Worm (Caenorhabditis elegans): Measurements from ENCODE around the gene T19H5.7.
"Not testable (repeated sequence)": the region's sequence is repeated elsewhere in the genome, so short reads cannot be mapped to it uniquely, and the experiment has no call there.

The T19H5.7 gene

DNA sequence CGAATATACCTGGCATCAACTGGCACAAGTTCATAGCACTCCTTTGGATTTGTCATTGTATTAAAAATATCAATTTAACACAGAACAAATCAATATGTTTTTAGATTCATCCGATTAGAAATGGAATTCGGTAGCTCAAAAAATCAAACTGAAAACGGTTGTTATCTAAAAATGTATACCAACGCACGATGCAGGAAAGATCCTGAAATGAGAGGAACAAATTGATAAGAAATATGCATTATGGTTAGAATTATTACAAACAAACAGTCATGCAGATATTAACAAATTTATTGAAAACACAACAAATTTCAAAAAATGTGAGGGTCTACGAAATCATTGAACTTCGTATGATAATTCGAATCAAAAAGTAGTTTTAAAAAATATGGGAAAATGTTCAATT lies 9.9 kb downstream of the T19H5.7 start, which contains the start of gene T19H5.6:
Gene T19H5.6 (minus strand): TSS at position 195 of the 400 bp plus-strand sequence.
- TF ChIP-seq D2030.7 (GFP tag; IDR thresholded peaks at IDR 0.05) (no peak), atf-7 (tag; optimal IDR thresholded peaks at IDR 0.05) (no peak), nfya-2 (GFP tag; IDR thresholded peaks at IDR 0.05) (no peak)

- TF ChIP-seq nhr-80 (tag; optimal IDR thresholded peaks at IDR 0.05): peak; percentile 85
- TF ChIP-seq madf-10 (tag; optimal IDR thresholded peaks at IDR 0.05): no peak
These were observed 11.5 kb downstream of the T19H5.7 start, which contains the start of gene chil-23 for ce11 chrII:9468414-9468813. chil-23 (minus strand) TSS chrII:9468611.

ce11 chrII:9466095-9466494 lies 13.8 kb downstream of the T19H5.7 start, which contains the start of gene chil-22:
chil-22 (minus strand) TSS chrII:9466195.
- TF ChIP-seq nfya-2 (GFP tag; IDR thresholded peaks at IDR 0.05) (no peak), nhr-179 (tag; optimal IDR thresholded peaks at IDR 0.05) (no peak), bed-1 (GFP tag; IDR thresholded peaks at IDR 0.05) (no peak), lin-54 (GFP tag; optimal IDR thresholded peaks at IDR 0.05) (no peak), snpc-1.1 (tag; optimal IDR thresholded peaks at IDR 0.05; ENCODE audit: insufficient read depth) (no peak), aptf-3 (GFP tag; IDR thresholded peaks at IDR 0.05) (no peak), hmg-20 (GFP tag; IDR thresholded peaks at IDR 0.05) (no peak), mes-4 (tag; optimal IDR thresholded peaks at IDR 0.05) (no peak), D2030.7 (GFP tag; IDR thresholded peaks at IDR 0.05) (no peak), egl-18 (GFP tag; IDR thresholded peaks at IDR 0.05) (no peak)

ce11 chrII:9461881-9462280 lies 18.0 kb downstream of the T19H5.7 start, which contains the start of gene chil-21:
chil-21 (minus strand) TSS chrII:9461981.
- TF ChIP-seq sdz-38 (tag; optimal IDR thresholded peaks at IDR 0.05); bed-1 (GFP tag; IDR thresholded peaks at IDR 0.05); ceh-27 (GFP tag; optimal IDR thresholded peaks at IDR 0.05): not testable (repeated sequence)

DNA sequence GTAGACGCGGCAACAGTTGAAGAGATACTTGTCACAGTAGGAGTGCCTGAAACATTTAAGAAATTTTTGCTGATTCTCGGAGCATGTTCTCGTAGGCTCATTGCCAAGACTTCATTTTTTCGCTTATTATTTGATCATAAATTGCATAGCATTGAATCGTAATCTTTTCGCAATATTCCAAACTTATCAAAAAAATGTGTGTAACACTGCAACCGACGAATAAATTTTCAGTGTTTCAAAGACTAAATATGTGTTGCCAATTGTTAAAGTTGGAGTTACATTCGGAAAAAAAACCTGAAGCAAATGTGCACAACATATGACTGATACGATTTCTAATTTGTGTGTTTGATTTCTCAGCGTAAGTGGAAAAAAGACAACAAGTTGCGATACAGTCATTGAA lies 20.4 kb downstream of the T19H5.7 start, which contains the start of gene R09D1.14:
Gene R09D1.14 (minus strand): TSS at position 101 of the 400 bp plus-strand sequence.
- not testable (repeated sequence) for TF ChIP-seq pbrm-1 (GFP tag; IDR thresholded peaks at IDR 0.05); Y53G8AR.9 (GFP tag; conservative IDR thresholded peaks at IDR 0.05); Y53F4B.3 (GFP tag; IDR thresholded peaks at IDR 0.05)

DNA sequence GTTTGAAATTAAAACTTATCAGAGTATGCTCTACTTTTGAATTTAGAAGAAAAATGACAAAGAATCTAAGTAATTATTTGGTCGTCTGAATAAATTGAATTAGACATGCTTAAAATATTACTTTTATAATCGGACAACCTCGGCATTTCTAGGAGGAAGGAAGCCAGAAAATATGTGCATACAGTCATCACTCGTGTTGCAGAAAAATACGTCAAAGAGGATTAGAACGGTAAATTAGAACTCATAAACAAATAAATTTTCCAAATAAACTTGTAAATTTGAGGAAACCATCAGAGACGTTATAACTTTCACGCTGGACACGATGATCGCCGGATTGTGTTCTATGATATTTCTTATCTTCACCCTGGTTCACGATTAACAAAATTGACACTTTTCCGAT lies 25.6 kb downstream of the T19H5.7 start, which contains the start of gene chil-19:
Gene chil-19 (minus strand): TSS at position 101 of the 400 bp plus-strand sequence.
- TF ChIP-seq zim-3 (tag; optimal IDR thresholded peaks at IDR 0.05) (no peak), ZK185.1 (tag; optimal IDR thresholded peaks at IDR 0.05; ENCODE audit: poor library complexity, severe bottlenecking) (no peak), Y53G8AR.9 (GFP tag; conservative IDR thresholded peaks at IDR 0.05) (no peak), C17E4.6 (GFP tag; IDR thresholded peaks at IDR 0.05) (no peak), somi-1 (GFP tag; optimal IDR thresholded peaks at IDR 0.05) (no peak)

DNA sequence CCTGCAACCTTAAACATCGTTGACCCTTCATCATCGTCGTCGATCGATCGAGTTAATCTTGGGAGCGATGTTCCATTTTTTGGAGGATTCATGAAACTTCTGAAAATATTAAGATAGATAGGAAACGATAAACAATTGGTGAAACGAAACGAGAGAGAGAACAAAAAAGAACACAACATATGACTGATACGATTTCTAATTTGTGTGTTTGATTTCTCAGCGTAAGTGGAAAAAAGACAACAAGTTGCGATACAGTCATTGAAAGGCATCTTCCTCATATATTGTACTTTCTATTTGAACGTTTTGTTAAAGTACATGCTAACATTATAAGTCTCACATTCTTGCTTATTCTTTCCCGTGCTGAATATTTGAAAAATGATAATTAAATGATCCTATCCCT lies 27.7 kb downstream of the T19H5.7 start, which contains the start of gene R09D1.12:
Gene R09D1.12 (minus strand): TSS at position 101 of the 400 bp plus-strand sequence.
- not testable (repeated sequence) for TF ChIP-seq sea-2 (GFP tag; IDR thresholded peaks at IDR 0.05); F39B2.1 (GFP tag; IDR thresholded peaks at IDR 0.05); nhr-80 (tag; optimal IDR thresholded peaks at IDR 0.05)

DNA sequence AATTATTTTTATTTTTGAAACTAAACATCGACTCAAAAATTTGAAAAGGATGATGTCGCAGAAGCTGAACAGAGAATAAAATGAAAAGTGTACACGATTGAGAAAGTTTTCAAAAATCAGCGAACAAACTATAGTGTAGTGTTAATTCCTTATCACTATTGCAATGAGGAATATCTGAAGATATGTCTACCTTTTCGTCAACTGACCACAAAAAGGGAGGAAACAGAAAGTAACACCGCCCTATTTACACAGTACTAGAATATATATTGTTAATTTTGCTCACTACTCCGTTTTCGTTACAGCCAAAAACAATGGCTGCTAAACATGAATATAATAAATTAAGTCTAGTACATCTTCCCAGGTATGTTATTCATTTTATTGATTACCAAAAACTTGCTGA lies 31.9 kb downstream of the T19H5.7 start, which contains the start of gene chil-18:
Gene chil-18 (plus strand): TSS at position 301 of the 400 bp plus-strand sequence.
- TF ChIP-seq madf-10 (tag; optimal IDR thresholded peaks at IDR 0.05): no peak
- TF ChIP-seq aptf-3 (GFP tag; IDR thresholded peaks at IDR 0.05): no peak
- no peak for TF ChIP-seq rec-8 (tag; optimal IDR thresholded peaks at IDR 0.05)
- TF ChIP-seq F10E7.11 (tag; optimal IDR thresholded peaks at IDR 0.05): no peak
- no peak for TF ChIP-seq repo-1 (tag; optimal IDR thresholded peaks at IDR 0.05)
- no peak for TF ChIP-seq ZK185.1 (tag; optimal IDR thresholded peaks at IDR 0.05; ENCODE audit: poor library complexity, severe bottlenecking)
- no peak for TF ChIP-seq pha-4 (tag; optimal IDR thresholded peaks at IDR 0.05)
- TF ChIP-seq ama-1 (optimal IDR thresholded peaks at IDR 0.05): no peak
- TF ChIP-seq ama-1 (GFP tag; optimal IDR thresholded peaks at IDR 0.05): no peak
- no peak for TF ChIP-seq B0261.1 (tag; optimal IDR thresholded peaks at IDR 0.05)
- no peak for TF ChIP-seq T07F8.4 (tag; optimal IDR thresholded peaks at IDR 0.05)
